Fruit fly (Drosophila melanogaster) whole organism, embryonic: ENCODE results near the gene Zwilch.

Experiments
- ATbp ChIP-seq: fragments of 200-800 bp; sonication (Bioruptor generic); optimal IDR thresholded peaks from 2 replicates; lab custom pipeline; 2017; ENCODE audit warnings: missing biosample characterization, mild to moderate bottlenecking, missing genetic modification characterization, missing genetic modification reagents
- B-H2 ChIP-seq: fragments of 200-800 bp; sonication (Bioruptor generic); optimal IDR thresholded peaks from 2 replicates; lab custom pipeline; 2018; ENCODE audit warnings: missing biosample characterization, mild to moderate bottlenecking, missing genetic modification characterization
- CG1233 ChIP-seq: fragments of 200-800 bp; sonication (Bioruptor generic); optimal IDR thresholded peaks from 4 replicates; lab custom pipeline; 2018; ENCODE audit warnings: missing biosample characterization, mild to moderate bottlenecking, missing genetic modification characterization
- CG12391 ChIP-seq: fragments of 200-800 bp; sonication (Bioruptor generic); optimal IDR thresholded peaks from 3 replicates; lab custom pipeline; 2018; ENCODE audit warnings: missing biosample characterization, mild to moderate bottlenecking, missing genetic modification characterization, moderate library complexity
- CG12942 ChIP-seq: fragments of 200-800 bp; sonication (Bioruptor generic); optimal IDR thresholded peaks from 3 replicates; lab custom pipeline; 2016; ENCODE audit warnings: missing biosample characterization, missing genetic modification characterization
- CG15269 ChIP-seq: fragments of 200-800 bp; sonication (Bioruptor generic); optimal IDR thresholded peaks from 2 replicates; lab custom pipeline; 2018; ENCODE audit warnings: missing biosample characterization, mild to moderate bottlenecking, missing genetic modification characterization, moderate library complexity
- CG1647 ChIP-seq: fragments of 200-800 bp; sonication (Bioruptor generic); optimal IDR thresholded peaks from 3 replicates; lab custom pipeline; 2016; ENCODE audit warnings: missing biosample characterization, missing genetic modification characterization
- CG16779 ChIP-seq: fragments of 200-800 bp; sonication (Bioruptor generic); IDR thresholded peaks from 2 replicates; pipeline ENCODE4 v1.3.6; 2022; ENCODE audit warnings: missing biosample characterization, missing genetic modification characterization
- CG17186 ChIP-seq: fragments of 200-800 bp; sonication (Bioruptor generic); optimal IDR thresholded peaks from 3 replicates; lab custom pipeline; 2017; ENCODE audit warnings: missing biosample characterization, missing genetic modification reagents, missing genetic modification characterization
- CG17361 ChIP-seq: fragments of 200-800 bp; sonication (Bioruptor generic); IDR thresholded peaks from 3 replicates; pipeline ENCODE4 v1.3.6; 2022; ENCODE audit warnings: missing biosample characterization, missing genetic modification characterization
- CG17802 ChIP-seq: fragments of 200-800 bp; sonication (Bioruptor generic); optimal IDR thresholded peaks from 2 replicates; lab custom pipeline; 2018; ENCODE audit warnings: missing biosample characterization, mild to moderate bottlenecking, missing genetic modification characterization, moderate library complexity
- CG18619 ChIP-seq: fragments of 200-800 bp; sonication (Bioruptor generic); optimal IDR thresholded peaks from 3 replicates; lab custom pipeline; 2017; ENCODE audit warnings: missing biosample characterization, mild to moderate bottlenecking, missing genetic modification characterization
- CG31365 ChIP-seq: fragments of 200-800 bp; sonication (Bioruptor generic); optimal IDR thresholded peaks from 2 replicates; lab custom pipeline; 2018; ENCODE audit warnings: missing biosample characterization, mild to moderate bottlenecking, missing genetic modification characterization
- CG3407 ChIP-seq: fragments of 200-800 bp; sonication (Bioruptor generic); optimal IDR thresholded peaks from 2 replicates; lab custom pipeline; 2018; ENCODE audit warnings: missing biosample characterization, mild to moderate bottlenecking, missing genetic modification characterization
- CG6765 ChIP-seq: fragments of 200-800 bp; sonication (Bioruptor generic); optimal IDR thresholded peaks from 3 replicates; lab custom pipeline; 2017; ENCODE audit warnings: missing biosample characterization, mild to moderate bottlenecking, missing genetic modification characterization
- CG9437 ChIP-seq: fragments of 200-800 bp; sonication (Bioruptor generic); optimal IDR thresholded peaks from 2 replicates; lab custom pipeline; 2018; ENCODE audit warnings: missing biosample characterization, mild to moderate bottlenecking, missing genetic modification characterization
- Camta ChIP-seq: fragments of 200-800 bp; sonication (Bioruptor generic); optimal IDR thresholded peaks from 2 replicates; lab custom pipeline; 2016; ENCODE audit warnings: missing biosample characterization, missing genetic modification characterization
- D ChIP-seq, 2 experiments: fragments of 200-800 bp in 1 of 2; fragments of >200 bp in 1 of 2; sonication (Bioruptor generic) in 1 of 2; optimal IDR thresholded peaks; 2 replicates in 1 of 2; 3 replicates in 1 of 2; lab custom pipeline; 2017; ENCODE audit warnings: mild to moderate bottlenecking in 1 of 2, missing biosample characterization in 1 of 2, missing genetic modification characterization in 1 of 2, missing genetic modification reagents in 1 of 2
- Dbx ChIP-seq: fragments of 200-800 bp; sonication (Bioruptor generic); IDR thresholded peaks from 3 replicates; pipeline ENCODE4 v1.3.6; 2022; ENCODE audit warnings: missing biosample characterization, missing genetic modification characterization
- Dip2 ChIP-seq: fragments of 200-800 bp; sonication (Bioruptor generic); IDR thresholded peaks from 2 replicates; pipeline ENCODE4 v1.3.6; 2022; ENCODE audit warnings: missing biosample characterization, missing genetic modification characterization
- Dip3 ChIP-seq: fragments of 200-800 bp; sonication (Bioruptor generic); optimal IDR thresholded peaks from 3 replicates; lab custom pipeline; 2016; ENCODE audit warnings: missing biosample characterization, missing genetic modification characterization
- H2.0 ChIP-seq: fragments of 200-800 bp; sonication (Bioruptor generic); IDR thresholded peaks from 2 replicates; pipeline ENCODE4 v1.3.6; 2022; ENCODE audit warnings: missing biosample characterization, missing genetic modification characterization
- HHEX ChIP-seq: fragments of 200-800 bp; sonication (Bioruptor generic); optimal IDR thresholded peaks from 3 replicates; lab custom pipeline; 2017; ENCODE audit warnings: missing biosample characterization, mild to moderate bottlenecking, missing genetic modification characterization, missing genetic modification reagents
- HLH3B ChIP-seq: fragments of 200-800 bp; sonication (Bioruptor generic); IDR thresholded peaks from 2 replicates; pipeline ENCODE4 v1.3.6; 2022; ENCODE audit warnings: missing biosample characterization, missing genetic modification characterization
- Hr39 ChIP-seq: fragments of >200 bp; optimal IDR thresholded peaks from 2 replicates; lab custom pipeline; 2017
- Kr ChIP-seq: fragments of 200-800 bp; sonication (Bioruptor generic); optimal IDR thresholded peaks from 2 replicates; lab custom pipeline; 2017; ENCODE audit warnings: missing biosample characterization, mild to moderate bottlenecking, missing genetic modification characterization
- Mad ChIP-seq: fragments of 200-800 bp; sonication (Bioruptor generic); optimal IDR thresholded peaks from 2 replicates; lab custom pipeline; 2016; ENCODE audit warnings: missing biosample characterization, missing genetic modification characterization
- Oli ChIP-seq: fragments of 200-800 bp; sonication (Bioruptor generic); optimal IDR thresholded peaks from 2 replicates; lab custom pipeline; 2018; ENCODE audit warnings: missing biosample characterization, mild to moderate bottlenecking, missing genetic modification characterization, moderate library complexity
- Sin3A ChIP-seq: fragments of >200 bp; optimal IDR thresholded peaks from 2 replicates; lab custom pipeline; 2018
- TFAM ChIP-seq: fragments of 200-800 bp; sonication (Bioruptor generic); optimal IDR thresholded peaks from 2 replicates; lab custom pipeline; 2017; ENCODE audit warnings: missing biosample characterization, missing genetic modification characterization, inconsistent platforms
- Tbp ChIP-seq: fragments of >200 bp; optimal IDR thresholded peaks from 2 replicates; lab custom pipeline; 2018; ENCODE audit warnings: missing biosample characterization, missing genetic modification characterization
- ac ChIP-seq: fragments of 200-800 bp; sonication (Bioruptor generic); optimal IDR thresholded peaks from 3 replicates; lab custom pipeline; 2017; ENCODE audit warnings: missing biosample characterization, mild to moderate bottlenecking, missing genetic modification characterization
- ase ChIP-seq: fragments of 200-800 bp; sonication (Bioruptor generic); IDR thresholded peaks from 3 replicates; pipeline ENCODE4 v1.3.6; 2022; ENCODE audit warnings: missing biosample characterization, missing genetic modification characterization
- bab2 ChIP-seq: fragments of 200-800 bp; sonication (Bioruptor generic); optimal IDR thresholded peaks from 2 replicates; lab custom pipeline; 2016; ENCODE audit warnings: missing biosample characterization, missing genetic modification characterization
- bcd ChIP-seq: fragments of 200-800 bp; sonication (Bioruptor generic); optimal IDR thresholded peaks from 2 replicates; lab custom pipeline; 2017; ENCODE audit warnings: missing biosample characterization, mild to moderate bottlenecking, missing genetic modification characterization
- cg ChIP-seq: fragments of 200-800 bp; sonication (Bioruptor generic); optimal IDR thresholded peaks from 3 replicates; lab custom pipeline; 2019; ENCODE audit warnings: missing biosample characterization, mild to moderate bottlenecking, missing genetic modification characterization, moderate library complexity
- chn ChIP-seq: fragments of 200-800 bp; sonication (Bioruptor generic); optimal IDR thresholded peaks from 2 replicates; lab custom pipeline; 2016; ENCODE audit warnings: missing biosample characterization, missing genetic modification characterization
- disco-r ChIP-seq: fragments of 200-800 bp; sonication (Bioruptor generic); optimal IDR thresholded peaks from 2 replicates; lab custom pipeline; 2016; ENCODE audit warnings: missing biosample characterization, missing genetic modification characterization
- ewg ChIP-seq: fragments of 200-800 bp; sonication (Bioruptor generic); optimal IDR thresholded peaks from 3 replicates; lab custom pipeline; 2017; ENCODE audit warnings: mild to moderate bottlenecking, missing biosample characterization, missing genetic modification reagents, missing genetic modification characterization
- gt ChIP-seq: fragments of 200-800 bp; sonication (Bioruptor generic); IDR thresholded peaks from 2 replicates; pipeline ENCODE4 v1.3.6; 2022; ENCODE audit warnings: missing biosample characterization, missing genetic modification characterization
- jumu ChIP-seq: fragments of 200-800 bp; sonication (Bioruptor generic); optimal IDR thresholded peaks from 3 replicates; lab custom pipeline; 2016; ENCODE audit warnings: missing biosample characterization, missing genetic modification characterization
- kah ChIP-seq: fragments of 200-800 bp; sonication (Bioruptor generic); optimal IDR thresholded peaks from 2 replicates; lab custom pipeline; 2018; ENCODE audit warnings: missing biosample characterization, mild to moderate bottlenecking, missing genetic modification characterization
- lbe ChIP-seq: fragments of 200-800 bp; sonication (Bioruptor generic); optimal IDR thresholded peaks from 2 replicates; lab custom pipeline; 2016; ENCODE audit warnings: missing biosample characterization, mild to moderate bottlenecking, missing genetic modification characterization
- odd ChIP-seq: fragments of 200-800 bp; sonication (Bioruptor generic); optimal IDR thresholded peaks from 2 replicates; lab custom pipeline; 2017; ENCODE audit warnings: missing biosample characterization, mild to moderate bottlenecking, missing genetic modification characterization
- pros ChIP-seq: fragments of 200-800 bp; sonication (Bioruptor generic); optimal IDR thresholded peaks from 3 replicates; lab custom pipeline; 2019; ENCODE audit warnings: missing biosample characterization, mild to moderate bottlenecking, missing genetic modification characterization, moderate library complexity
- ranshi ChIP-seq: fragments of 200-800 bp; sonication (Bioruptor generic); IDR thresholded peaks from 2 replicates; pipeline ENCODE4 v1.3.6; 2022; ENCODE audit warnings: missing biosample characterization, missing genetic modification characterization
- scrt ChIP-seq: fragments of 200-800 bp; sonication (Bioruptor generic); optimal IDR thresholded peaks from 2 replicates; lab custom pipeline; 2018; ENCODE audit warnings: missing biosample characterization, mild to moderate bottlenecking, missing genetic modification characterization, moderate library complexity
- sr ChIP-seq: fragments of 200-800 bp; sonication (Bioruptor generic); IDR thresholded peaks from 3 replicates; pipeline ENCODE4 v1.3.6; 2022; ENCODE audit warnings: missing biosample characterization, missing genetic modification characterization
- tap ChIP-seq: fragments of 200-800 bp; optimal IDR thresholded peaks from 3 replicates; lab custom pipeline; 2019; ENCODE audit warnings: missing biosample characterization, mild to moderate bottlenecking, missing genetic modification characterization, moderate library complexity
- trh ChIP-seq: fragments of 200-800 bp; sonication (Bioruptor generic); optimal IDR thresholded peaks from 2 replicates; lab custom pipeline; 2016; ENCODE audit warnings: missing biosample characterization, missing genetic modification characterization

The Zwilch gene

dm6 chr3R:31222125-31222889 lies 9.1 kb upstream of the Zwilch start (continued):
- TF ChIP-seq disco-r (GFP tag; lab: Kevin White, UChicago) (peak; percentile 73), pros (GFP tag; lab: Kevin White, UChicago) (peak; percentile 63), CG9437 (GFP tag; lab: Kevin White, UChicago) (peak; percentile 73), trh (peak; percentile 41), CG12391 (tag; lab: Kevin White, UChicago) (peak; percentile 89), CG1233 (GFP tag; lab: Kevin White, UChicago) (peak; percentile 76), CG31365 (tag; lab: Kevin White, UChicago) (peak; percentile 53), Dip2 (GFP tag; lab: Robert Waterston, UW) (no peak), CG17802 (no peak), scrt (GFP tag; lab: Kevin White, UChicago) (peak; percentile 71), CG1647 (GFP tag; lab: Kevin White, UChicago) (peak; percentile 62), bcd (GFP tag; lab: Kevin White, UChicago) (peak; percentile 85), chn (GFP tag; lab: Kevin White, UChicago) (peak; percentile 78), Camta (GFP tag; lab: Kevin White, UChicago) (peak; percentile 86), CG16779 (no peak), HHEX (GFP tag; lab: Kevin White, UChicago) (peak; percentile 65), kah (GFP tag; lab: Kevin White, UChicago) (peak; percentile 34), HLH3B (no peak), ase (GFP tag; lab: Robert Waterston, UW) (no peak), jumu (GFP tag; lab: Kevin White, UChicago) (peak; percentile 78), TFAM (GFP tag; lab: Kevin White, UChicago) (peak; percentile 16), CG17361 (no peak), ac (peak; percentile 77), H2.0 (GFP tag; lab: Robert Waterston, UW) (no peak), Sin3A (lab: Kevin White, UChicago) (no peak), odd (GFP tag; lab: Kevin White, UChicago) (peak; percentile 74), ewg (GFP tag; lab: Kevin White, UChicago) (peak; percentile 85), Kr (GFP tag; lab: Kevin White, UChicago) (no peak), tap (tag; lab: Kevin White, UChicago) (peak; percentile 76), CG6765 (peak; percentile 79), cg (peak; percentile 56), ATbp (GFP tag; lab: Kevin White, UChicago) (peak; percentile 80), Hr39 (lab: Kevin White, UChicago) (no peak), ranshi (GFP tag; lab: Robert Waterston, UW) (no peak), bab2 (GFP tag; lab: Kevin White, UChicago) (peak; percentile 89), sr (GFP tag; lab: Robert Waterston, UW) (no peak), Tbp (GFP tag; lab: Kevin White, UChicago) (no peak), CG3407 (GFP tag; lab: Kevin White, UChicago) (peak; percentile 73), Dbx (no peak), B-H2 (GFP tag; lab: Kevin White, UChicago) (peak; percentile 74), CG12942 (GFP tag; lab: Kevin White, UChicago) (peak; percentile 77), CG18619 (peak; percentile 89), CG15269 (tag; lab: Kevin White, UChicago) (peak; percentile 87), D (optimal IDR thresholded peaks at IDR 0.05; lab: Kevin White, UChicago) (no peak), D (GFP tag; optimal IDR thresholded peaks at IDR 0.05; lab: Kevin White, UChicago) (peak; percentile 73), lbe (no peak), Mad (peak; percentile 65), gt (no peak), CG17186 (GFP tag; lab: Kevin White, UChicago) (peak; percentile 15), Oli (tag; lab: Kevin White, UChicago) (peak; percentile 88), Dip3 (peak; percentile 74)
